Fruit fly (Drosophila melanogaster) whole organism, embryonic: ENCODE data around the gene Shmt.

Experiments used
- Ada2b ChIP-seq: fragments of 200-800 bp; sonication (Bioruptor generic); IDR thresholded peaks from 2 replicates; pipeline ENCODE4 v1.3.6; 2022; ENCODE audit warnings: missing biosample characterization, missing genetic modification characterization
- Awh ChIP-seq: fragments of 200-800 bp; sonication (Bioruptor generic); IDR thresholded peaks from 2 replicates; pipeline ENCODE4, ENCODE4 v1.3.6; 2022; ENCODE audit warnings: missing biosample characterization, missing genetic modification characterization
- CG10321 ChIP-seq: fragments of 200-800 bp; sonication (Bioruptor generic); IDR thresholded peaks from 2 replicates; pipeline ENCODE4 v1.3.6; 2022; ENCODE audit warnings: missing biosample characterization, missing genetic modification characterization
- CG10462 ChIP-seq: fragments of 200-800 bp; sonication (Bioruptor generic); optimal IDR thresholded peaks from 2 replicates; lab custom pipeline; 2016; ENCODE audit warnings: missing biosample characterization, missing genetic modification characterization
- CG10979 ChIP-seq: fragments of 200-800 bp; sonication (Bioruptor generic); optimal IDR thresholded peaks from 2 replicates; lab custom pipeline; 2018; ENCODE audit warnings: missing biosample characterization, mild to moderate bottlenecking, missing genetic modification characterization, moderate library complexity
- CG12299 ChIP-seq: fragments of 200-800 bp; sonication (Bioruptor generic); optimal IDR thresholded peaks from 2 replicates; lab custom pipeline; 2018; ENCODE audit warnings: missing biosample characterization, mild to moderate bottlenecking, missing genetic modification characterization
- CG15011 ChIP-seq: fragments of 200-800 bp; sonication (Bioruptor generic); optimal IDR thresholded peaks from 3 replicates; lab custom pipeline; 2018; ENCODE audit warnings: missing biosample characterization, mild to moderate bottlenecking, missing genetic modification characterization
- CG17328 ChIP-seq: fragments of 200-800 bp; sonication (Bioruptor generic); IDR thresholded peaks from 2 replicates; pipeline ENCODE4 v1.3.6; 2022; ENCODE audit warnings: missing biosample characterization, missing genetic modification characterization
- CG17802 ChIP-seq: fragments of 200-800 bp; sonication (Bioruptor generic); optimal IDR thresholded peaks from 2 replicates; lab custom pipeline; 2018; ENCODE audit warnings: missing biosample characterization, mild to moderate bottlenecking, missing genetic modification characterization, moderate library complexity
- CG18764 ChIP-seq: fragments of 200-800 bp; sonication (Bioruptor generic); optimal IDR thresholded peaks from 3 replicates; lab custom pipeline; 2016; ENCODE audit warnings: missing biosample characterization, missing genetic modification characterization
- CG31388 ChIP-seq: fragments of 200-800 bp; sonication (Bioruptor generic); optimal IDR thresholded peaks from 2 replicates; lab custom pipeline; 2016; ENCODE audit warnings: missing biosample characterization, missing genetic modification characterization
- CG4360 ChIP-seq: fragments of 200-800 bp; sonication (Bioruptor generic); IDR thresholded peaks from 2 replicates; pipeline ENCODE4 v1.3.6; 2022; ENCODE audit warnings: missing biosample characterization, missing genetic modification characterization
- CG6272 ChIP-seq: fragments of 200-800 bp; sonication (Bioruptor generic); IDR thresholded peaks from 2 replicates; pipeline ENCODE4 v1.3.6; 2022; ENCODE audit warnings: missing biosample characterization, missing genetic modification characterization
- CG9609 ChIP-seq: fragments of 200-800 bp; sonication (Bioruptor generic); optimal IDR thresholded peaks from 3 replicates; lab custom pipeline; 2016; ENCODE audit warnings: missing biosample characterization, missing genetic modification characterization
- CG9932 ChIP-seq: fragments of 200-800 bp; sonication (Bioruptor generic); IDR thresholded peaks from 2 replicates; pipeline ENCODE4 v1.3.6; 2022; ENCODE audit warnings: missing biosample characterization, missing genetic modification characterization
- Camta ChIP-seq: fragments of 200-800 bp; sonication (Bioruptor generic); optimal IDR thresholded peaks from 2 replicates; lab custom pipeline; 2016; ENCODE audit warnings: missing biosample characterization, missing genetic modification characterization
- D19B ChIP-seq: fragments of 200-800 bp; sonication (Bioruptor generic); optimal IDR thresholded peaks from 2 replicates; lab custom pipeline; 2017; ENCODE audit warnings: missing biosample characterization, mild to moderate bottlenecking, missing genetic modification characterization
- Dad ChIP-seq: fragments of 200-800 bp; sonication (Bioruptor generic); optimal IDR thresholded peaks from 3 replicates; lab custom pipeline; 2016; ENCODE audit warnings: missing biosample characterization, missing genetic modification characterization
- Doc3 ChIP-seq: fragments of 200-800 bp; sonication (Bioruptor generic); IDR thresholded peaks from 3 replicates; pipeline ENCODE4 v1.3.6; 2022; ENCODE audit warnings: missing biosample characterization, missing genetic modification characterization; ENCODE audit not compliant: partially characterized antibody
- Eip74EF ChIP-seq, 2 experiments: fragments of 200-800 bp in 1 of 2; fragments of >200 bp in 1 of 2; sonication (Bioruptor generic) in 1 of 2; optimal IDR thresholded peaks; 2 replicates each; lab custom pipeline; 2017 to 2019; ENCODE audit warnings: missing biosample characterization in 2 of 2, missing genetic modification characterization in 2 of 2, mild to moderate bottlenecking in 1 of 2, moderate library complexity in 1 of 2
- GATAe ChIP-seq: fragments of 200-800 bp; sonication (Bioruptor generic); conservative IDR thresholded peaks from 2 replicates; pipeline ENCODE4 v1.3.6; 2022; ENCODE audit warnings: missing biosample characterization, missing genetic modification characterization
- HHEX ChIP-seq: fragments of 200-800 bp; sonication (Bioruptor generic); optimal IDR thresholded peaks from 3 replicates; lab custom pipeline; 2017; ENCODE audit warnings: missing biosample characterization, mild to moderate bottlenecking, missing genetic modification characterization, missing genetic modification reagents
- HmgD ChIP-seq: fragments of 200-800 bp; sonication (Bioruptor generic); optimal IDR thresholded peaks from 3 replicates; lab custom pipeline; 2016; ENCODE audit warnings: missing biosample characterization, missing genetic modification characterization
- Hr39 ChIP-seq: fragments of >200 bp; optimal IDR thresholded peaks from 2 replicates; lab custom pipeline; 2017
- Jarid2 ChIP-seq: fragments of 200-800 bp; sonication (Bioruptor generic); optimal IDR thresholded peaks from 3 replicates; lab custom pipeline; 2017; ENCODE audit warnings: mild to moderate bottlenecking, missing biosample characterization, missing genetic modification reagents, missing genetic modification characterization
- Neu2 ChIP-seq: fragments of 200-800 bp; sonication (Bioruptor generic); optimal IDR thresholded peaks from 3 replicates; lab custom pipeline; 2016; ENCODE audit warnings: missing biosample characterization, missing genetic modification characterization, borderline replicate concordance
- Ssrp ChIP-seq: fragments of 200-800 bp; sonication (Bioruptor generic); optimal IDR thresholded peaks from 2 replicates; lab custom pipeline; 2018; ENCODE audit warnings: missing biosample characterization, mild to moderate bottlenecking, missing genetic modification characterization, moderate library complexity
- Trl ChIP-seq, 3 experiments: fragments of >200 bp in 2 of 3; fragments of 200-800 bp in 1 of 3; sonication (Bioruptor generic) in 1 of 3; optimal IDR thresholded peaks; 2 replicates in 1 of 3; 3 replicates in 2 of 3; lab custom pipeline; 2016 to 2017; ENCODE audit warnings: missing biosample characterization in 1 of 3, missing genetic modification characterization in 1 of 3
- YL-1 ChIP-seq: fragments of 200-800 bp; sonication (Bioruptor generic); optimal IDR thresholded peaks from 3 replicates; lab custom pipeline; 2017; ENCODE audit warnings: missing biosample characterization, mild to moderate bottlenecking, missing genetic modification characterization
- ash1 ChIP-seq: fragments of 200-800 bp; sonication (Bioruptor generic); optimal IDR thresholded peaks from 2 replicates; lab custom pipeline; 2018; ENCODE audit warnings: missing biosample characterization, mild to moderate bottlenecking, missing genetic modification characterization
- ci ChIP-seq: fragments of 200-800 bp; sonication (Bioruptor generic); IDR thresholded peaks from 3 replicates; pipeline ENCODE4 v1.3.6; 2022; ENCODE audit warnings: missing biosample characterization, missing genetic modification characterization
- cwo ChIP-seq: fragments of 200-800 bp; sonication (Bioruptor generic); optimal IDR thresholded peaks from 3 replicates; lab custom pipeline; 2017; ENCODE audit warnings: missing biosample characterization, missing genetic modification characterization, mild to moderate bottlenecking, moderate library complexity, missing genetic modification reagents
- dan ChIP-seq: fragments of 200-800 bp; sonication (Bioruptor generic); IDR thresholded peaks from 2 replicates; pipeline ENCODE4 v1.3.6; 2022; ENCODE audit warnings: missing biosample characterization, missing genetic modification characterization
- dm ChIP-seq: fragments of 200-800 bp; sonication (Bioruptor generic); optimal IDR thresholded peaks from 3 replicates; lab custom pipeline; 2016; ENCODE audit warnings: missing biosample characterization, missing genetic modification characterization
- fd102C ChIP-seq: fragments of 200-800 bp; sonication (Bioruptor generic); optimal IDR thresholded peaks from 2 replicates; lab custom pipeline; 2018; ENCODE audit warnings: missing biosample characterization, mild to moderate bottlenecking, missing genetic modification characterization, moderate library complexity
- fd3F ChIP-seq: fragments of 200-800 bp; sonication (Bioruptor generic); optimal IDR thresholded peaks from 2 replicates; lab custom pipeline; 2018; ENCODE audit warnings: missing biosample characterization, mild to moderate bottlenecking, missing genetic modification characterization, moderate library complexity
- fru ChIP-seq: fragments of >200 bp; optimal IDR thresholded peaks from 2 replicates; lab custom pipeline; 2017
- ftz-f1 ChIP-seq: fragments of 200-800 bp; sonication (Bioruptor generic); optimal IDR thresholded peaks from 2 replicates; lab custom pipeline; 2016; ENCODE audit warnings: missing biosample characterization, missing genetic modification characterization
- kay ChIP-seq: fragments of 200-800 bp; sonication (Bioruptor generic); optimal IDR thresholded peaks from 2 replicates; lab custom pipeline; 2016; ENCODE audit warnings: missing biosample characterization, missing genetic modification characterization
- lab ChIP-seq: fragments of 200-800 bp; sonication (Bioruptor generic); optimal IDR thresholded peaks from 3 replicates; lab custom pipeline; 2017; ENCODE audit warnings: missing biosample characterization, missing genetic modification characterization, mild to moderate bottlenecking, moderate library complexity, missing genetic modification reagents
- onecut ChIP-seq: fragments of 200-800 bp; sonication (Bioruptor generic); IDR thresholded peaks from 2 replicates; pipeline ENCODE4 v1.3.6; 2022; ENCODE audit warnings: missing biosample characterization, missing genetic modification characterization
- ranshi ChIP-seq: fragments of 200-800 bp; sonication (Bioruptor generic); IDR thresholded peaks from 2 replicates; pipeline ENCODE4 v1.3.6; 2022; ENCODE audit warnings: missing biosample characterization, missing genetic modification characterization
- sc ChIP-seq, 3 experiments: fragments of >200 bp in 2 of 3; fragments of 200-800 bp in 1 of 3; sonication (Bioruptor generic) in 1 of 3; optimal IDR thresholded peaks; 2 replicates in 2 of 3; 3 replicates in 1 of 3; lab custom pipeline; 2017; ENCODE audit warnings: mild to moderate bottlenecking in 1 of 3, missing biosample characterization in 1 of 3, missing genetic modification characterization in 1 of 3, missing genetic modification reagents in 1 of 3
- so ChIP-seq: fragments of 200-800 bp; sonication (Bioruptor generic); IDR thresholded peaks from 3 replicates; pipeline ENCODE4 v1.3.6; 2022; ENCODE audit warnings: missing biosample characterization, missing genetic modification characterization
- stc ChIP-seq: fragments of 200-800 bp; sonication (Bioruptor generic); IDR thresholded peaks from 2 replicates; pipeline ENCODE4 v1.3.6; 2022; ENCODE audit warnings: missing biosample characterization, missing genetic modification characterization
- ttk ChIP-seq: fragments of 200-800 bp; sonication (Bioruptor generic); IDR thresholded peaks from 2 replicates; pipeline ENCODE4 v2.1.2; 2022; ENCODE audit warnings: missing biosample characterization, missing genetic modification characterization
- tup ChIP-seq: fragments of 200-800 bp; sonication (Bioruptor generic); optimal IDR thresholded peaks from 2 replicates; lab custom pipeline; 2016; ENCODE audit warnings: missing biosample characterization, mild to moderate bottlenecking, missing genetic modification characterization, moderate library complexity
- vfl ChIP-seq: fragments of 200-800 bp; sonication (Bioruptor generic); optimal IDR thresholded peaks from 2 replicates; lab custom pipeline; 2016; ENCODE audit warnings: missing biosample characterization, missing genetic modification characterization

Shmt gene

DNA sequence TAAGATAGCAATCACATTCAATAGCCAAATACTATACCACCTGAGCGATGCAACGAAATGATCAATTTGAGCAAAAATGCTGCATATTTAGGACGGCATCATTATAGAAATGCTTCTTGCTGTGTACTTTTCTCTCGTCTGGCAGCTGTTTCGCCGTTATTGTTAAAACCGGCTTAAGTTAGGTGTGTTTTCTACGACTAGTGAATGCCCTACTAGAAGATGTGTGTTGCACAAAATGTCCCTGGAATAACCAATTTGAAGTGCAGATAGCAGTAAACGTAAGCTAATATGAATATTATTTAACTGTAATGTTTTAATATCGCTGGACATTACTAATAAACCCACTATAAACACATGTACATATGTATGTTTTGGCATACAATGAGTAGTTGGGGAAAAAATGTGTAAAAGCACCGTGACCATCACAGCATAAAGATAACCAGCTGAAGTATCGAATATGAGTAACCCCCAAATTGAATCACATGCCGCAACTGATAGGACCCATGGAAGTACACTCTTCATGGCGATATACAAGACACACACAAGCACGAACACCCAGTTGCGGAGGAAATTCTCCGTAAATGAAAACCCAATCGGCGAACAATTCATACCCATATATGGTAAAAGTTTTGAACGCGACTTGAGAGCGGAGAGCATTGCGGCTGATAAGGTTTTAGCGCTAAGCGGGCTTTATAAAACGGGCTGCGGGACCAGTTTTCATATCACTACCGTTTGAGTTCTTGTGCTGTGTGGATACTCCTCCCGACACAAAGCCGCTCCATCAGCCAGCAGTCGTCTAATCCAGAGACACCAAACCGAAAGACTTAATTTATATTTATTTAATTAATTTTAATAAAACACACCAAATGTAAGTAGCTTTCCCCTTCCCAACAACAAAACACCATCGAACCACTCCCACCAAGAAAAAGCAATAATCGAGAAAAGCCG is 16.2 kb downstream of the Shmt start, which contains the start of gene Act5C (continued):
- TF ChIP-seq sc (optimal IDR thresholded peaks at IDR 0.05; lab: Kevin White, UChicago) = no peak
- TF ChIP-seq sc (GFP tag; optimal IDR thresholded peaks at IDR 0.05; lab: Kevin White, UChicago) = peak; percentile 84
- peak; percentile 86 for TF ChIP-seq CG15011 (GFP tag; lab: Kevin White, UChicago)
- peak in 1 of 2 experiments; percentile 89 for TF ChIP-seq Eip74EF (GFP tag; optimal IDR thresholded peaks at IDR 0.05; lab: Kevin White, UChicago)
- TF ChIP-seq CG4360 = peak; percentile 72; the same call in 1 of the 2 replicates
- peak; percentile 87 for TF ChIP-seq CG18764
- peak; percentile 79 for TF ChIP-seq fd3F
- TF ChIP-seq CG12299 (tag; lab: Kevin White, UChicago) = peak; percentile 92
- peak; percentile 89 for TF ChIP-seq dm (GFP tag; lab: Kevin White, UChicago)
- TF ChIP-seq CG17328 = peak; percentile 94
- peak; percentile 90 for TF ChIP-seq ttk (GFP tag; lab: Robert Waterston, UW)
- TF ChIP-seq ash1 = peak; percentile 9
- peak; percentile 83 for TF ChIP-seq dan
- TF ChIP-seq Dad (GFP tag; lab: Kevin White, UChicago) = peak; percentile 90
- TF ChIP-seq CG10321 (GFP tag; lab: Robert Waterston, UW) = peak; percentile 67; the same call in 1 of the 2 replicates
- TF ChIP-seq Doc3 (GFP tag; lab: Robert Waterston, UW) = no peak
- peak; percentile 87 for TF ChIP-seq Ssrp (tag; lab: Kevin White, UChicago)
- peak; percentile 94 for TF ChIP-seq Camta (GFP tag; lab: Kevin White, UChicago)
- TF ChIP-seq Trl (optimal IDR thresholded peaks at IDR 0.05; lab: Kevin White, UChicago) = peak; percentile 52 to 68
- peak; percentile 96 for TF ChIP-seq Trl (GFP tag; optimal IDR thresholded peaks at IDR 0.05; lab: Kevin White, UChicago)
- TF ChIP-seq tup (GFP tag; lab: Kevin White, UChicago) = peak; percentile 83
- TF ChIP-seq ftz-f1 = peak; percentile 11
- TF ChIP-seq Ada2b (GFP tag; lab: Robert Waterston, UW) = peak; percentile 94
- TF ChIP-seq fru (lab: Kevin White, UChicago) = no peak
- peak; percentile 90 for TF ChIP-seq ranshi (GFP tag; lab: Robert Waterston, UW)
- peak; percentile 89 for TF ChIP-seq kay (GFP tag; lab: Kevin White, UChicago)
- TF ChIP-seq Awh (GFP tag; lab: Robert Waterston, UW) = peak; percentile 92
- TF ChIP-seq HmgD (GFP tag; lab: Kevin White, UChicago) = peak; percentile 91
- TF ChIP-seq CG17802 (tag; lab: Kevin White, UChicago) = peak; percentile 88
- TF ChIP-seq onecut (GFP tag; lab: Robert Waterston, UW) = peak; percentile 93
- TF ChIP-seq vfl = peak; percentile 79
- peak; percentile 92 for TF ChIP-seq CG10462 (GFP tag; lab: Kevin White, UChicago)
- TF ChIP-seq HHEX = peak; percentile 90
- peak; percentile 96 for TF ChIP-seq CG10979 (tag; lab: Kevin White, UChicago)
- TF ChIP-seq CG9932 = peak; percentile 91
- peak; percentile 92 for TF ChIP-seq stc (GFP tag; lab: Robert Waterston, UW)
- TF ChIP-seq D19B (GFP tag; lab: Kevin White, UChicago) = peak; percentile 76
- peak; percentile 97 for TF ChIP-seq ci (GFP tag; lab: Robert Waterston, UW)
- peak; percentile 57 for TF ChIP-seq YL-1
- peak; percentile 94 for TF ChIP-seq lab (GFP tag; lab: Kevin White, UChicago)
- peak; percentile 74 for TF ChIP-seq CG31388 (GFP tag; lab: Kevin White, UChicago)
- no peak for TF ChIP-seq Hr39
- TF ChIP-seq fd102C (GFP tag; lab: Kevin White, UChicago) = peak; percentile 91
- peak; percentile 88 for TF ChIP-seq CG6272 (GFP tag; lab: Robert Waterston, UW)
- TF ChIP-seq Jarid2 (GFP tag; lab: Kevin White, UChicago) = peak; percentile 77
- TF ChIP-seq GATAe (GFP tag; lab: Robert Waterston, UW) = peak; percentile 13; the same call in 1 of the 2 replicates
- TF ChIP-seq cwo = peak; percentile 82
- peak; percentile 79 for TF ChIP-seq Neu2 (GFP tag; lab: Kevin White, UChicago)
- TF ChIP-seq so (GFP tag; lab: Robert Waterston, UW) = peak; percentile 93
- peak; percentile 93 for TF ChIP-seq CG9609 (GFP tag; lab: Kevin White, UChicago)
